Worm (Caenorhabditis elegans): ENCODE measurements around the gene C34B4.5.

DNA sequence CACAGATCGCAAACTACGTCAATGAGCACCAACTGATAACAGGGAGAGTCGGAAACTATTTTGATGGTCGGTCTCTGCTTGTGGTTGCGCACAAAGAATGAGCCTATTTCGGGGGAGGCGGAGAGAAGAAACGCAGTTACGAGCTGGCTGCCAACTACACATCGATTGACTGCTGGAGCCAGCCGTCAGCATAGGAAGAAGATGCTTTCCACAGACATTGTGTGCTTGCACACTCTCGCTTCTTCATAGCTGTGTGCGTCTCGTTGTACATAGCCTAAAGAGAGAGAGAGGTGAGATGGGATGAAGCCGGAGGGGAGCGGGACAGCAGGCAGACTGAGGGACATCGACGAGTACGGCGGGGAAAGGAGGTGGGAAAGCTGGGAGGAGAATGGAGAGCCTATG, 34.7 kb downstream of the C34B4.5 start:
- no peak for TF ChIP-seq ceh-82 (tag; optimal IDR thresholded peaks at IDR 0.05)
- TF ChIP-seq elt-3 (tag; optimal IDR thresholded peaks at IDR 0.05) = no peak
- peak; percentile 75 for TF ChIP-seq jun-1 (tag; optimal IDR thresholded peaks at IDR 0.05)
- no peak for TF ChIP-seq ZK546.5 (tag; optimal IDR thresholded peaks at IDR 0.05)
